Fruit fly (Drosophila melanogaster): ENCODE data around the gene CG1146.

Gene CG1146

dm6 chr3L:2467424-2467838 lies 21.2 kb upstream of the CG1146 start (continued):
- TF ChIP-seq MTF-1 (GFP tag; optimal IDR thresholded peaks at IDR 0.05; ENCODE audit: borderline replicate concordance) (peak; percentile 45), CG13123 (GFP tag; optimal IDR thresholded peaks at IDR 0.05) (no peak), CG8359 (GFP tag; optimal IDR thresholded peaks at IDR 0.05; ENCODE audit: borderline replicate concordance) (no peak), Adf1 (GFP tag; IDR thresholded peaks at IDR 0.05) (no peak), Jarid2 (GFP tag; optimal IDR thresholded peaks at IDR 0.05) (no peak), CG4854 (GFP tag; optimal IDR thresholded peaks at IDR 0.05) (peak; percentile 26), gem (tag; optimal IDR thresholded peaks at IDR 0.05) (peak; percentile 85), Bteb2 (GFP tag; optimal IDR thresholded peaks at IDR 0.05) (peak; percentile 46), caup (GFP tag; optimal IDR thresholded peaks at IDR 0.05; ENCODE audit: severe bottlenecking) (peak; percentile 37), CG2875 (GFP tag; optimal IDR thresholded peaks at IDR 0.05) (peak; percentile 21), sug (tag; optimal IDR thresholded peaks at IDR 0.05) (peak; percentile 19), vfl (GFP tag; optimal IDR thresholded peaks at IDR 0.05) (peak; percentile 10), CG5953 (GFP tag; IDR thresholded peaks at IDR 0.05) (no peak), az2 (GFP tag; optimal IDR thresholded peaks at IDR 0.05) (peak; percentile 67), CG11398 (GFP tag; optimal IDR thresholded peaks at IDR 0.05) (peak; percentile 16), mam (GFP tag; optimal IDR thresholded peaks at IDR 0.05) (no peak), ash1 (GFP tag; optimal IDR thresholded peaks at IDR 0.05) (no peak), CG14965 (GFP tag; optimal IDR thresholded peaks at IDR 0.05; ENCODE audit: borderline replicate concordance) (peak; percentile 32), CG34376 (GFP tag; optimal IDR thresholded peaks at IDR 0.05) (no peak), Dbx (GFP tag; IDR thresholded peaks at IDR 0.05) (no peak), dati (GFP tag; IDR thresholded peaks at IDR 0.05) (peak; percentile 42; the same call in 1 of the 2 replicates), kah (GFP tag; optimal IDR thresholded peaks at IDR 0.05) (peak; percentile 68), CG1647 (GFP tag; optimal IDR thresholded peaks at IDR 0.05) (peak; percentile 43), CG10979 (tag; optimal IDR thresholded peaks at IDR 0.05) (peak; percentile 84), pros (GFP tag; optimal IDR thresholded peaks at IDR 0.05) (peak; percentile 30), CG6254 (GFP tag; optimal IDR thresholded peaks at IDR 0.05) (peak; percentile 48), Mrtf (GFP tag; IDR thresholded peaks at IDR 0.05) (peak; percentile 80), chm (GFP tag; IDR thresholded peaks at IDR 0.05) (no peak), CG17568 (GFP tag; optimal IDR thresholded peaks at IDR 0.05) (peak; percentile 42), jumu (GFP tag; optimal IDR thresholded peaks at IDR 0.05) (no peak), C15 (GFP tag; IDR thresholded peaks at IDR 0.05) (no peak), Dref (GFP tag; IDR thresholded peaks at IDR 0.05) (no peak), sens (GFP tag) (peak; percentile 92), disco-r (GFP tag; optimal IDR thresholded peaks at IDR 0.05) (no peak), CG11093 (GFP tag; IDR thresholded peaks at IDR 0.05) (0 out of 3 replicates have a peak, but pooled peaks have one; percentile 45), sr (GFP tag; IDR thresholded peaks at IDR 0.05) (0 out of 3 replicates have a peak, but pooled peaks have one; percentile 31), NC2α (GFP tag; optimal IDR thresholded peaks at IDR 0.05) (peak; percentile 28), trem (tag; optimal IDR thresholded peaks at IDR 0.05) (peak; percentile 80), Fer1 (GFP tag; optimal IDR thresholded peaks at IDR 0.05) (peak; percentile 71), CHES-1-like (GFP tag; optimal IDR thresholded peaks at IDR 0.05) (peak; percentile 47), eyg (GFP tag; optimal IDR thresholded peaks at IDR 0.05) (peak; percentile 53), CG7839 (tag; optimal IDR thresholded peaks at IDR 0.05) (peak; percentile 82), ken (GFP tag; IDR thresholded peaks at IDR 0.05) (0 out of 3 replicates have a peak, but pooled peaks have one; percentile 12), fd3F (GFP tag; optimal IDR thresholded peaks at IDR 0.05) (no peak), CG15011 (GFP tag; optimal IDR thresholded peaks at IDR 0.05) (no peak), nom (GFP tag; optimal IDR thresholded peaks at IDR 0.05) (peak; percentile 76), onecut (GFP tag; IDR thresholded peaks at IDR 0.05) (peak; percentile 64), CG13424 (tag; optimal IDR thresholded peaks at IDR 0.05) (peak; percentile 79), Nf-YC (tag; optimal IDR thresholded peaks at IDR 0.05) (peak; percentile 56), zf30C (GFP tag; optimal IDR thresholded peaks at IDR 0.05) (peak; percentile 82), zen2 (GFP tag; IDR thresholded peaks at IDR 0.05; ENCODE audit: partially characterized antibody) (no peak)
